Fruit fly (Drosophila melanogaster): Measurements from ENCODE around the gene CG15473.

Gene CG15473

DNA sequence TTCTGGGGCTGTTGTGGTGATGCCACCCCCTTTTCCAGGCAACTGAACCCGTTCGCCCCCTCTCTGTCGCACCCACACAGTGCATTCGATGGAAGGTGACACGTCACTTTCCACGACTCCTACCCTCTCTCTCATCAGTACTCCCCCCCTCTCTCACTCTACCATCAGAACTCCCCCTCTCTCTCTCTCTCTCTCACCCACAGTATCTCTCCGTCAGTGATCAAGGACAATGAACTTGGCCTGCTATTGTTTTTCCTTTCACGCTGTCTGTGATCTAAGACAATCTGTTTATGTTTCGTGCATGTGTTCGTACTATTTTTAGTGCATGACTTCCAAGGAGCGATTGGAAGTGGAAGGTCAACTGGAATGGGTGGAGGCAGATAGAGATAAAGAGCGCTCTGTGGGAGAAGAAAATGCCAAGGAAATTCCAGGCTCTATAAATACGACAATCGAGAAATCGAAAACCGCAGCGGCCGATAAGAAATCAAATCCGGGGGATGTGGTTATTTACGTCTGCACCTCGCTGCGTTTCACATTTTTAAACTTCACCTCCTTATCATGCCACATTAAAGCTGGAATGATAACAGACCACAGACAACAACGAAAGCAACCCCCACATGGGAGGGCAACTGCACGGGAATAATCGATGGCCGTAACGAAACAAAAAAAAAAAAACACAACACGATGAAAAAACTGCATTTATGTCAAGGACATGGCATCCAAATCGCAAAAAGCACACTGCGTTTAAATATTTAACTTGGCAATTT, 24.0 kb upstream of the CG15473 start:
- TF ChIP-seq Hr78 (GFP tag; optimal IDR thresholded peaks at IDR 0.05) (no peak), dmrt93B (GFP tag; optimal IDR thresholded peaks at IDR 0.05) (no peak), Hr83 (GFP tag; optimal IDR thresholded peaks at IDR 0.05; ENCODE audit: poor library complexity, severe bottlenecking) (no peak), GATAd (GFP tag; optimal IDR thresholded peaks at IDR 0.05) (peak; percentile 4), Myc (optimal IDR thresholded peaks at IDR 0.05) (no peak), Rel (GFP tag; optimal IDR thresholded peaks at IDR 0.05) (no peak), Rel (tag; optimal IDR thresholded peaks at IDR 0.05) (peak; percentile 15), N (GFP tag; optimal IDR thresholded peaks at IDR 0.05) (no peak), Hnf4 (GFP tag; optimal IDR thresholded peaks at IDR 0.05) (no peak), CrebA (GFP tag; optimal IDR thresholded peaks at IDR 0.05; ENCODE audit: borderline replicate concordance) (no peak), br (GFP tag; optimal IDR thresholded peaks at IDR 0.05) (no peak)

DNA sequence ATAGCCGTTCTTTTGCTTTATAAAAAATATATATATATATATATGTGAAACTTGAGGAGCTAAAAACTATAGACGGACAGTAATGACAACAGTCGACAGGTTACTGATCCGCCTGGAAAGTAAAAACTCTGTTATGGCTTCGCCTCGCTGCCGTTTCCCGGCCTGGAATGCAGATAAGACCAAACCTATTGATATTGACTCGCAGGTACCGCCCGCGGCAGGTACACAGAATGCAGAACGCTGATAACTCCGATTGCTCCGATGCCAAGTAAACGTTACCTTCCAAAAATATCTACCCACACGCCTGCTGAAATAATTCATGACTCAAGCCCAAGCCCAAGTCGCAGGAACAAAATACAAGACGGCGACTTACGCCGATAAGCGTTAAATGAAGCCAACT, 23.1 kb upstream of the CG15473 start:
- TF ChIP-seq br (GFP tag; optimal IDR thresholded peaks at IDR 0.05): peak; percentile 5
- peak; percentile 22 for TF ChIP-seq Hr83 (GFP tag; optimal IDR thresholded peaks at IDR 0.05; ENCODE audit: poor library complexity, severe bottlenecking)
- no peak for TF ChIP-seq Rel (GFP tag; optimal IDR thresholded peaks at IDR 0.05)
- no peak for TF ChIP-seq Rel (tag; optimal IDR thresholded peaks at IDR 0.05)
- TF ChIP-seq CG32264 (GFP tag; optimal IDR thresholded peaks at IDR 0.05): no peak
- no peak for TF ChIP-seq dmrt93B (GFP tag; optimal IDR thresholded peaks at IDR 0.05)
- TF ChIP-seq woc (GFP tag; optimal IDR thresholded peaks at IDR 0.05): no peak
- TF ChIP-seq GATAd (GFP tag; optimal IDR thresholded peaks at IDR 0.05): peak; percentile 21
- no peak for TF ChIP-seq Hr78 (GFP tag; optimal IDR thresholded peaks at IDR 0.05)
- no peak for TF ChIP-seq usp (GFP tag; optimal IDR thresholded peaks at IDR 0.05)
- TF ChIP-seq Mio (GFP tag; optimal IDR thresholded peaks at IDR 0.05): no peak
- TF ChIP-seq Myc (optimal IDR thresholded peaks at IDR 0.05): no peak
- no peak for TF ChIP-seq jim (GFP tag; optimal IDR thresholded peaks at IDR 0.05)
- TF ChIP-seq dsf (GFP tag; optimal IDR thresholded peaks at IDR 0.05; ENCODE audit: borderline replicate concordance): peak; percentile 52
- TF ChIP-seq h (GFP tag; optimal IDR thresholded peaks at IDR 0.05): peak; percentile 30
- no peak for TF ChIP-seq Dfd (GFP tag; optimal IDR thresholded peaks at IDR 0.05)
- TF ChIP-seq Sp1 (GFP tag; optimal IDR thresholded peaks at IDR 0.05): peak; percentile 5
- TF ChIP-seq Abd-B (GFP tag; optimal IDR thresholded peaks at IDR 0.05): no peak
- no peak for TF ChIP-seq foxo (GFP tag; optimal IDR thresholded peaks at IDR 0.05)
- TF ChIP-seq pan (optimal IDR thresholded peaks at IDR 0.05): no peak
- TF ChIP-seq brk (GFP tag; optimal IDR thresholded peaks at IDR 0.05): no peak
- no peak for TF ChIP-seq ey (GFP tag; optimal IDR thresholded peaks at IDR 0.05)
- no peak for TF ChIP-seq sage (GFP tag; optimal IDR thresholded peaks at IDR 0.05)
- peak; percentile 30 for TF ChIP-seq rgr (GFP tag; optimal IDR thresholded peaks at IDR 0.05)
- TF ChIP-seq Hnf4 (GFP tag; optimal IDR thresholded peaks at IDR 0.05): peak; percentile 19

DNA sequence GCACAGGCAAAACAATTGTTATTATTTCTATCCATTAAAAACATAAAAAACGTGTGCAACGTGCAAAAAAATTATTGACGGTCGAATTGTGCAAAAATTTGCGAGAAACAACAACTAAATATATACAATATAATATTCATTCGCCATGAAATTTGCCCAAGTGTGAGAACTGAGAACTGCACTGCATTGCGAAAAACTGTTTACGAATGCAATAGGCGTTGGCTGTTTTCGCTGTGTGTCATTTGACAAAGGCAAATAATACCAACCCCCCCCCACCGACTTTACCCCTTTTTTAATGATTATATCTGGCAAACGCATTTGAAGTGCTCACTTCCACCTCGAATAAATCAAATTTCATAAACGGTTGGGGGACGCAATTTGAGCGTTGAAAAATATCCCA, 20.8 kb upstream of the CG15473 start:
- TF ChIP-seq Jra (GFP tag; optimal IDR thresholded peaks at IDR 0.05) (no peak), dsf (GFP tag; optimal IDR thresholded peaks at IDR 0.05; ENCODE audit: borderline replicate concordance) (no peak)

DNA sequence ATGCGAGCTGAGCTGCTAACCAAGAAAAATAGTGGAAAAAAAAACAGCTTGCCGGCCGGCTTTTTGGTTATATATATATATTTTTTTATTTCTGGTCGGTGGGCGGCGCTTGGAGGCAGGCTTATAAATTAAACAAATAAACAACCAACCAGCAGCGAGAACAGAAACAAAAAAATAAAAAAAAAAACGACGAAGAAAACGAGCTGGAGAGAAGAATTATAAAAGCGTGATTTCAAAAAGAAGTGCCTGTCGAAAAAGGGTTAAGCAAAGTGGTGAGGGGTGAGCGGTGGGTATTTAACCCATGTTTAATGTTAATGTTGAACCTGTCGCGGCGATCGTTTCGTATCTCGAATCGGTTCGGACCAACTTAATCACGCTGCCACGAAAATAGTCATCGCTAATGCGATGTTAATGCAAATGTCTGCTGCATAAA, 16.9 kb upstream of the CG15473 start:
- TF ChIP-seq Jra (GFP tag; optimal IDR thresholded peaks at IDR 0.05) (no peak), Sp1 (GFP tag; optimal IDR thresholded peaks at IDR 0.05) (peak; percentile 17)

DNA sequence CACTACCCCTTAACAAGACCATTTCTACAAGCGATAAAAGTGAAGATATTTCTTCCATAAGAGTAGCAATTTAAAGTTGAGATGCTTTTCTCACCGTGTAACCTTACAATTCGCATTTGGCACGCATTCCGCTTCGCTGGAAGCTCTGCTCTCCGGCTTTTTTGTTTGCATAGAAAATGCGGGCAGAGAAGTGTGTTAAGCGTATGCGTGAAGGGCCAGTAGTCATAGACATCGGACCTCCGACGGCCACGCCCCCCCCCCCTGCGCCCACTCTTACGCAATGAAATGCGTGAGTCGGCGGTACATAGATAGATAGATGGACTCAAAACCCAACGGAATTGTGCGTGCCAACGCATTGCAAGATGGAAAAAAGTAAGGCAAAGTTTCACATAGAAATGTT, 15.1 kb upstream of the CG15473 start:
- TF ChIP-seq dmrt93B (GFP tag; optimal IDR thresholded peaks at IDR 0.05) (no peak), HLH106 (tag; optimal IDR thresholded peaks at IDR 0.05) (no peak), Hnf4 (GFP tag; optimal IDR thresholded peaks at IDR 0.05) (no peak), Vsx2 (GFP tag; optimal IDR thresholded peaks at IDR 0.05; ENCODE audit: partially characterized antibody) (no peak), dsf (GFP tag; optimal IDR thresholded peaks at IDR 0.05; ENCODE audit: borderline replicate concordance) (no peak), Mio (GFP tag; optimal IDR thresholded peaks at IDR 0.05) (no peak), tai (GFP tag; optimal IDR thresholded peaks at IDR 0.05) (no peak), rgr (GFP tag; optimal IDR thresholded peaks at IDR 0.05) (no peak), jim (GFP tag; optimal IDR thresholded peaks at IDR 0.05) (no peak)

Data from whole organism, wandering third instar larva.